Worm (Caenorhabditis elegans): ENCODE measurements around the gene ssp-32.

ssp-32 gene

DNA sequence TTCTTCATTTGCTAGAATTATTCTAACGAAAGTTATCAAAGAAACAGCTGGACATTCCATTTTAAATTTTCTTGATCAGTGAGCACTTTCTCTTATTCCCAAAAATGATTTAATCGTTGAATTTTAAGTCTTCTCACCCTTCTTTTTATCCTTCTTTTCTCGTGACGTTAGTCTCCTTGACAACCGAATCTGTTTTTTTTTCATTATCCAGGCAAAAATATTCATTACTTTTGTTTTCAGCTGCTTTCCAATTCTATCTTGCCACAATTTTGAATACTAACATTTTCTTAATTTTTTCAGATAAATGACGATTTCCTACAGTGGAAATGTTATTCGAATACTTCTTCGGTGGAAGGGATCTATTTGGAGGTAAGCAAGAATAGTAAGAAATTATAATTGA, 8.4 kb downstream of the ssp-32 start, which contains the start of gene best-13:
best-13 (plus strand) TSS at position 301 of the 400 bp plus-strand sequence.
- TF ChIP-seq ttx-3 (tag; optimal IDR thresholded peaks at IDR 0.05) (no peak), unc-55 (GFP tag; optimal IDR thresholded peaks at IDR 0.05) (no peak), nhr-232 (tag; optimal IDR thresholded peaks at IDR 0.05) (no peak)

- no peak for TF ChIP-seq dmd-4 (tag; optimal IDR thresholded peaks at IDR 0.05; ENCODE audit: borderline replicate concordance)
- TF ChIP-seq lim-6 (tag; optimal IDR thresholded peaks at IDR 0.05) = no peak
- TF ChIP-seq pha-2 (tag; optimal IDR thresholded peaks at IDR 0.05) = no peak
- TF ChIP-seq ceh-24 (tag; optimal IDR thresholded peaks at IDR 0.05) = no peak
- no peak for TF ChIP-seq C38D4.7 (GFP tag; optimal IDR thresholded peaks at IDR 0.05)
- TF ChIP-seq C08G9.2 (tag; optimal IDR thresholded peaks at IDR 0.05) = no peak
- TF ChIP-seq che-1 (tag; optimal IDR thresholded peaks at IDR 0.05) = no peak
- TF ChIP-seq sox-2 (GFP tag; IDR thresholded peaks at IDR 0.05) = no peak
- TF ChIP-seq hlh-8 (tag; optimal IDR thresholded peaks at IDR 0.05) = no peak
- TF ChIP-seq unc-3 (GFP tag; conservative IDR thresholded peaks at IDR 0.05) = no peak
- TF ChIP-seq unc-3 (tag; optimal IDR thresholded peaks at IDR 0.05) = no peak
- no peak for TF ChIP-seq npax-4 (tag; optimal IDR thresholded peaks at IDR 0.05)
- TF ChIP-seq tbx-2 (tag; optimal IDR thresholded peaks at IDR 0.05) = no peak
- no peak for TF ChIP-seq nfya-1 (tag; optimal IDR thresholded peaks at IDR 0.05)
- no peak for TF ChIP-seq pqm-1 (tag; optimal IDR thresholded peaks at IDR 0.05)
These were observed 17.9 kb downstream of the ssp-32 start for ce11 chrIV:9913064-9913463.

DNA sequence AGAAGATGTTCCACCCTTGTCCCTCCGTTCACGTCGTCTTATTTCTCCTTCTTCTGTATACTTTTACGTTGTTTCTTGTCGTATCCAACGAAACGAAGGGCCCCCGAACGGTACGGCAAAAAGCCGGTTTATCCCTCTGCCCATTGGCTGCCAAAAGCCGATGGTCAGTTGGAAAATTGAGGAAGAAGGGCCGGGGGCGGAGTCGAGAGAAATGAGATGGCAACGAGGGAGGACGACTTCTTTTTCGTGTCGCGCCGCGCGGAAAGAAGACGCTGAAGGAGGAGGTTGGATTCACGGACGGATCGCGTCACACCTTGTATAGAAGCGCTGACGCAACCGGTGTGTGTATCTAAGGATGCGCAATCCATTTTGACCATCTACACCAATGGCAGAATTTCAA, 19.9 kb downstream of the ssp-32 start:
- TF ChIP-seq unc-55 (GFP tag; optimal IDR thresholded peaks at IDR 0.05) (no peak), nhr-232 (tag; optimal IDR thresholded peaks at IDR 0.05) (no peak), ceh-48 (tag; optimal IDR thresholded peaks at IDR 0.05) (no peak), fkh-6 (tag; optimal IDR thresholded peaks at IDR 0.05) (no peak), T23F11.4 (GFP tag; optimal IDR thresholded peaks at IDR 0.05) (no peak), ceh-30 (tag; optimal IDR thresholded peaks at IDR 0.05) (no peak), mec-3 (tag; optimal IDR thresholded peaks at IDR 0.05; ENCODE audit: borderline replicate concordance) (no peak), sdc-2 (tag; optimal IDR thresholded peaks at IDR 0.05) (no peak), pqm-1 (tag; optimal IDR thresholded peaks at IDR 0.05) (no peak), ets-4 (tag; optimal IDR thresholded peaks at IDR 0.05) (no peak), npax-4 (tag; optimal IDR thresholded peaks at IDR 0.05) (no peak), hlh-13 (GFP tag; optimal IDR thresholded peaks at IDR 0.05) (no peak), ama-1 (optimal IDR thresholded peaks at IDR 0.05) (no peak)

DNA sequence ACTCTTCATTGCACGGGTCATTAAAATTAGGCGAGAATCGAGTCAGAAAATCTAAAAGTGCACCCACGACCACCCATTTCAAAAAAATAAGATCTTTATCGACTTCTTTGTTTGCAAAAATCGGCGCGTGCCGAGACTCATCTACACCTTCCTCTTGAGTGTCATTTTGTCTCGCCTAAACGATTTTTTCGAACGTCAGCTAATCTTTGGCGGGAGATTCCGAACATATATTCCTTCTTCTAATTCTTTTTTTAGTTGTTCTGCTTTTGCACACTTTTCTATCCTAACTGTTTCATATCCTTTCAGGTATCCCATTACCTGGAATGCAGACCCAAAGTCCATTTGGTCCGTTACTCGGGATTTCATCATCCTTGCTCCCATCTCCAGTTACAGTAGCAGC, 21.0 kb downstream of the ssp-32 start, which contains the start of gene bed-3:
bed-3 (plus strand) TSS at position 301 of the 400 bp plus-strand sequence.
- no peak for TF ChIP-seq lim-6 (tag; optimal IDR thresholded peaks at IDR 0.05)
- no peak for TF ChIP-seq elt-4 (tag; optimal IDR thresholded peaks at IDR 0.05)
- TF ChIP-seq ceh-6 (GFP tag; optimal IDR thresholded peaks at IDR 0.05) = no peak
- no peak for TF ChIP-seq fkh-10 (GFP tag; optimal IDR thresholded peaks at IDR 0.05)
- TF ChIP-seq eyg-1 (tag; optimal IDR thresholded peaks at IDR 0.05) = no peak

DNA sequence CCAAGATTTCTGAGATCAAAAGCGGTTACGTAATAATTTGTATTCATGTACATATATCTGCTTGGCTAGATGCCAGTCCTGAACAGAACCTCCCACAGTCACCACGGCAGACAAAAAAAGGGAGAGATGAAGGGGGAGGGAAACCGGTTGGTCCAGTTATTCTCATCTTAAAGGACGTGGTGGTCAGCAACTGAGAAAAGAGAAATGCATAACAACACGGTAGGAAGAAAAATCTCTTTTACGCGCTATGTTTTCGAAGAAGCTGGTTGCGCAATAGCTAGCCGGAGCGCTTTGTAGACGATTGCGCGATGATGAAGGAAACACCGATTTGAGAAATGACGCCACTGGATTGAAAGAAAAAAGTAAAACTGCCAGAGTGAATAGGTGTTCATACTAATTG, 22.8 kb downstream of the ssp-32 start:
- TF ChIP-seq K09A11.1 (tag; optimal IDR thresholded peaks at IDR 0.05; ENCODE audit: insufficient read depth) (no peak), unc-86 (tag; optimal IDR thresholded peaks at IDR 0.05) (no peak), unc-42 (tag; optimal IDR thresholded peaks at IDR 0.05) (no peak), ceh-45 (GFP tag; IDR thresholded peaks at IDR 0.05) (no peak), pqm-1 (tag; optimal IDR thresholded peaks at IDR 0.05) (no peak), hlh-6 (tag; optimal IDR thresholded peaks at IDR 0.05) (no peak), gmeb-2 (tag; optimal IDR thresholded peaks at IDR 0.05) (no peak), elt-4 (tag; optimal IDR thresholded peaks at IDR 0.05) (no peak), hlh-15 (tag; optimal IDR thresholded peaks at IDR 0.05) (no peak), pax-1 (tag; optimal IDR thresholded peaks at IDR 0.05) (no peak), hlh-13 (GFP tag; optimal IDR thresholded peaks at IDR 0.05) (no peak), npax-4 (tag; optimal IDR thresholded peaks at IDR 0.05) (no peak), ceh-22 (tag; optimal IDR thresholded peaks at IDR 0.05) (no peak)
